Worm (Caenorhabditis elegans) whole organism, young adult: Measurements from ENCODE around the gene F46F5.10.
A peak's percentile ranks its signal among the peaks of the same experiment; 100 is the strongest.

ENCODE experiments used
- B0035.1 ChIP-seq: sonication (generic microtip); optimal IDR thresholded peaks from 2 replicates; lab custom pipeline; 2016; ENCODE audit warnings: missing genetic modification characterization, mild to moderate bottlenecking, missing compliant biosample characterization, missing genotype, missing genetic modification reagents
- B0261.1 ChIP-seq: sonication (generic microtip); optimal IDR thresholded peaks from 2 replicates; lab custom pipeline; 2016; ENCODE audit warnings: mild to moderate bottlenecking, missing genetic modification characterization, moderate library complexity, missing compliant biosample characterization
- B0336.3 ChIP-seq: fragments of 200-800 bp; sonication (Bioruptor generic); IDR thresholded peaks from 2 replicates; pipeline ENCODE4 v1.3.6; 2022; ENCODE audit warnings: missing genetic modification characterization, missing compliant biosample characterization
- D2030.7 ChIP-seq: fragments of 200-800 bp; sonication (Bioruptor generic); IDR thresholded peaks from 2 replicates; pipeline ENCODE4 v1.3.6; 2022; ENCODE audit warnings: missing genetic modification reagents, missing genetic modification characterization, missing compliant biosample characterization
- F22D6.2 ChIP-seq: sonication (generic microtip); optimal IDR thresholded peaks from 2 replicates; lab custom pipeline; 2016; ENCODE audit warnings: mild to moderate bottlenecking, missing genetic modification characterization, missing compliant biosample characterization
- F33H1.4 ChIP-seq: fragments of 200-800 bp; sonication (Bioruptor generic); IDR thresholded peaks from 2 replicates; pipeline ENCODE4 v1.3.6; 2022; ENCODE audit warnings: missing genetic modification reagents, missing genetic modification characterization, missing compliant biosample characterization
- F37B4.10 ChIP-seq: fragments of 200-800 bp; sonication (Bioruptor generic); IDR thresholded peaks from 2 replicates; pipeline ENCODE4 v1.3.6; 2022; ENCODE audit warnings: missing genetic modification characterization, missing compliant biosample characterization
- F39B2.1 ChIP-seq: fragments of 200-800 bp; sonication (Bioruptor generic); IDR thresholded peaks from 2 replicates; pipeline ENCODE4 v1.3.6; 2022; ENCODE audit warnings: missing genetic modification reagents, missing genetic modification characterization, missing compliant biosample characterization
- F49E8.2 ChIP-seq: sonication (generic microtip); optimal IDR thresholded peaks from 3 replicates; lab custom pipeline; 2017; ENCODE audit warnings: missing genetic modification characterization, mild to moderate bottlenecking, missing compliant biosample characterization, antibody characterized with exemption, moderate library complexity; ENCODE audit not compliant: insufficient read depth
- K12H6.12 ChIP-seq: fragments of 200-800 bp; sonication (Bioruptor generic); optimal IDR thresholded peaks from 2 replicates; lab custom pipeline; 2018; ENCODE audit warnings: mild to moderate bottlenecking, missing genetic modification characterization, missing compliant biosample characterization
- Y56A3A.18 ChIP-seq: fragments of 200-800 bp; sonication (Bioruptor generic); IDR thresholded peaks from 2 replicates; pipeline ENCODE4 v1.3.6; 2022; ENCODE audit warnings: missing genetic modification reagents, missing genetic modification characterization, missing compliant biosample characterization
- ama-1 ChIP-seq, 3 experiments: fragments of 150-350 bp in 1 of 3; sonication (generic microtip) in 2 of 3; optimal IDR thresholded peaks; 2 replicates each; lab custom pipeline; 2014 to 2018; ENCODE audit warnings: missing biosample characterization in 2 of 3, missing genetic modification characterization in 2 of 3, missing genetic modification reagents in 2 of 3
- aptf-3 ChIP-seq: fragments of 200-800 bp; sonication (Bioruptor generic); IDR thresholded peaks from 2 replicates; pipeline ENCODE4 v1.3.6; 2022; ENCODE audit warnings: missing genetic modification characterization, missing compliant biosample characterization
- atf-7 ChIP-seq: sonication (generic microtip); optimal IDR thresholded peaks from 2 replicates; lab custom pipeline; 2017; ENCODE audit warnings: mild to moderate bottlenecking, missing genetic modification characterization, missing compliant biosample characterization
- attf-3 ChIP-seq: fragments of 200-800 bp; sonication (Bioruptor generic); conservative IDR thresholded peaks from 2 replicates; pipeline ENCODE4 v1.3.6; 2022; ENCODE audit warnings: missing genetic modification reagents, missing genetic modification characterization, missing compliant biosample characterization
- ccch-3 ChIP-seq: fragments of 200-800 bp; sonication (Bioruptor generic); optimal IDR thresholded peaks from 2 replicates; lab custom pipeline; 2018; ENCODE audit warnings: mild to moderate bottlenecking, missing genetic modification characterization, missing compliant biosample characterization
- cebp-1 ChIP-seq, 2 experiments: fragments of 200-800 bp in 1 of 2; sonication (Bioruptor generic) in 1 of 2; sonication (generic microtip) in 1 of 2; IDR thresholded peaks in 1 of 2; optimal IDR thresholded peaks in 1 of 2; 2 replicates each; pipeline versions ENCODE4 v1.3.6 to Lab custom; 2017 to 2022; ENCODE audit warnings: missing compliant biosample characterization in 2 of 2, missing genetic modification characterization in 2 of 2, mild to moderate bottlenecking in 1 of 2, missing genetic modification reagents in 1 of 2, moderate library complexity in 1 of 2
- ceh-100 ChIP-seq: fragments of 200-800 bp; sonication (Bioruptor generic); IDR thresholded peaks from 2 replicates; pipeline ENCODE4 v1.3.6; 2022; ENCODE audit warnings: missing genetic modification reagents, missing genetic modification characterization, missing compliant biosample characterization
- ceh-79 ChIP-seq: sonication (generic microtip); optimal IDR thresholded peaks from 2 replicates; lab custom pipeline; 2017; ENCODE audit warnings: mild to moderate bottlenecking, missing genetic modification characterization, missing compliant biosample characterization
- dox-1 ChIP-seq: fragments of 200-800 bp; sonication (Bioruptor generic); IDR thresholded peaks from 2 replicates; pipeline ENCODE4 v1.3.6; 2022; ENCODE audit warnings: missing genetic modification reagents, missing genetic modification characterization, missing compliant biosample characterization
- dpff-1 ChIP-seq: sonication (generic microtip); optimal IDR thresholded peaks from 2 replicates; lab custom pipeline; 2017; ENCODE audit warnings: mild to moderate bottlenecking, missing genetic modification characterization, missing compliant biosample characterization
- efl-1 ChIP-seq: fragments of 150-350 bp; optimal IDR thresholded peaks from 2 replicates; lab custom pipeline; 2014; ENCODE audit warnings: missing biosample characterization, missing genetic modification reagents, missing genetic modification characterization
- egl-18 ChIP-seq: fragments of 200-800 bp; sonication (Bioruptor generic); IDR thresholded peaks from 2 replicates; pipeline ENCODE4 v1.3.6; 2022; ENCODE audit warnings: missing genetic modification reagents, missing genetic modification characterization, missing compliant biosample characterization
- egrh-3 ChIP-seq: fragments of 200-800 bp; sonication (Bioruptor generic); IDR thresholded peaks from 2 replicates; pipeline ENCODE4 v1.3.6; 2022; ENCODE audit warnings: missing genetic modification reagents, missing genetic modification characterization, missing compliant biosample characterization
- ets-4 ChIP-seq: fragments of 200-800 bp; sonication (Bioruptor generic); optimal IDR thresholded peaks from 2 replicates; lab custom pipeline; 2018; ENCODE audit warnings: mild to moderate bottlenecking, missing genetic modification characterization, missing compliant biosample characterization
- fkh-3 ChIP-seq: sonication (generic microtip); optimal IDR thresholded peaks from 2 replicates; lab custom pipeline; 2016; ENCODE audit warnings: mild to moderate bottlenecking, missing genetic modification characterization, missing compliant biosample characterization
- hlh-26 ChIP-seq: fragments of 200-800 bp; sonication (Bioruptor generic); conservative IDR thresholded peaks from 2 replicates; pipeline ENCODE4 v1.3.6; 2022; ENCODE audit warnings: missing genetic modification reagents, missing genetic modification characterization, missing compliant biosample characterization
- hmg-1.2 ChIP-seq: fragments of 200-800 bp; sonication (Bioruptor generic); IDR thresholded peaks from 2 replicates; pipeline ENCODE4 v1.3.6; 2022; ENCODE audit warnings: missing genetic modification reagents, missing genetic modification characterization, missing compliant biosample characterization
- lin-54 ChIP-seq: fragments of 200-800 bp; sonication (Bioruptor generic); optimal IDR thresholded peaks from 2 replicates; lab custom pipeline; 2018; ENCODE audit warnings: mild to moderate bottlenecking, missing genetic modification characterization, missing compliant biosample characterization
- madf-10 ChIP-seq: sonication (generic microtip); optimal IDR thresholded peaks from 2 replicates; lab custom pipeline; 2016; ENCODE audit warnings: mild to moderate bottlenecking, missing genetic modification characterization, missing compliant biosample characterization
- madf-3 ChIP-seq: fragments of 200-800 bp; sonication (Bioruptor generic); IDR thresholded peaks from 2 replicates; pipeline ENCODE4 v1.3.6; 2022; ENCODE audit warnings: missing genetic modification reagents, missing genetic modification characterization, missing compliant biosample characterization
- madf-8 ChIP-seq: fragments of 200-800 bp; sonication (Bioruptor generic); conservative IDR thresholded peaks from 2 replicates; pipeline ENCODE4 v1.3.6; 2022; ENCODE audit warnings: missing genetic modification reagents, missing genetic modification characterization, missing compliant biosample characterization
- mcd-1 ChIP-seq: fragments of 200-800 bp; sonication (Bioruptor generic); IDR thresholded peaks from 2 replicates; pipeline ENCODE4 v1.3.6; 2022; ENCODE audit warnings: missing genetic modification reagents, missing genetic modification characterization, missing compliant biosample characterization
- mel-28 ChIP-seq: sonication (generic microtip); optimal IDR thresholded peaks from 2 replicates; lab custom pipeline; 2016; ENCODE audit warnings: borderline replicate concordance, mild to moderate bottlenecking, missing genetic modification characterization, missing compliant biosample characterization
- nfya-2 ChIP-seq: fragments of 200-800 bp; sonication (Bioruptor generic); IDR thresholded peaks from 2 replicates; pipeline ENCODE4 v1.3.6; 2022; ENCODE audit warnings: missing genetic modification reagents, missing genetic modification characterization, missing compliant biosample characterization
- nfyb-1 ChIP-seq: fragments of 200-800 bp; sonication (Bioruptor generic); IDR thresholded peaks from 2 replicates; pipeline ENCODE4 v1.3.6; 2022; ENCODE audit warnings: missing genetic modification reagents, missing genetic modification characterization, missing compliant biosample characterization
- pha-4 ChIP-seq: fragments of 150-350 bp; sonication (generic microtip); optimal IDR thresholded peaks from 2 replicates; lab custom pipeline; 2014; ENCODE audit warnings: missing biosample characterization, missing genetic modification reagents, missing genetic modification characterization
- repo-1 ChIP-seq: sonication (generic microtip); optimal IDR thresholded peaks from 2 replicates; lab custom pipeline; 2017; ENCODE audit warnings: mild to moderate bottlenecking, missing genetic modification characterization, missing compliant biosample characterization
- snpc-3.4 ChIP-seq: sonication (generic microtip); optimal IDR thresholded peaks from 2 replicates; lab custom pipeline; 2017; ENCODE audit warnings: missing genetic modification characterization, mild to moderate bottlenecking, missing compliant biosample characterization, antibody characterized with exemption, moderate library complexity, missing genotype, missing genetic modification reagents
- tbp1 ChIP-seq: fragments of 200-800 bp; sonication (Bioruptor generic); optimal IDR thresholded peaks from 2 replicates; lab custom pipeline; 2018; ENCODE audit warnings: mild to moderate bottlenecking, missing genetic modification characterization, missing compliant biosample characterization
- unc-130 ChIP-seq: sonication (generic microtip); optimal IDR thresholded peaks from 2 replicates; lab custom pipeline; 2016; ENCODE audit warnings: missing genetic modification reagents, missing genetic modification characterization, missing compliant biosample characterization
- ztf-18 ChIP-seq: sonication (generic microtip); optimal IDR thresholded peaks from 2 replicates; lab custom pipeline; 2016; ENCODE audit warnings: missing genotype, mild to moderate bottlenecking, missing genetic modification characterization, missing compliant biosample characterization
- ztf-25 ChIP-seq: fragments of 200-800 bp; sonication (Bioruptor generic); IDR thresholded peaks from 2 replicates; pipeline ENCODE4 v1.3.6; 2022; ENCODE audit warnings: missing genetic modification reagents, missing genetic modification characterization, missing compliant biosample characterization
- ztf-28 ChIP-seq: fragments of 200-800 bp; sonication (Bioruptor generic); IDR thresholded peaks from 2 replicates; pipeline ENCODE4 v1.3.6; 2022; ENCODE audit warnings: missing genetic modification reagents, missing genetic modification characterization, missing compliant biosample characterization
- ztf-6 ChIP-seq: fragments of 200-800 bp; sonication (Bioruptor generic); IDR thresholded peaks from 2 replicates; pipeline ENCODE4 v1.3.6; 2022; ENCODE audit warnings: missing genetic modification reagents, missing genetic modification characterization, missing compliant biosample characterization

F46F5.10 gene

ce11 chrII:848519-848918, 24.9 kb downstream of the F46F5.10 start, which contains the start of the genes acdh-9 and F28A10.13 (continued):
- TF ChIP-seq egl-18 (GFP tag; lab: Robert Waterston, UW) (no peak), F22D6.2 (tag; lab: Kevin White, UChicago) (peak; percentile 65), mel-28 (no peak), F33H1.4 (GFP tag; lab: Robert Waterston, UW) (no peak), tbp1 (GFP tag; lab: Kevin White, UChicago) (peak; percentile 35), ama-1 (optimal IDR thresholded peaks at IDR 0.05; lab: Kevin White, UChicago) (peak; percentile 41), ama-1 (GFP tag; optimal IDR thresholded peaks at IDR 0.05; lab: Kevin White, UChicago) (no peak), Y56A3A.18 (GFP tag; lab: Robert Waterston, UW) (no peak), mcd-1 (GFP tag; lab: Robert Waterston, UW) (peak; percentile 41; the same call in 1 of the 2 replicates), hmg-1.2 (GFP tag; lab: Robert Waterston, UW) (peak; percentile 80; the same call in 1 of the 2 replicates), F39B2.1 (GFP tag; lab: Robert Waterston, UW) (no peak), atf-7 (tag; lab: Kevin White, UChicago) (no peak), D2030.7 (GFP tag; lab: Robert Waterston, UW) (no peak), ceh-100 (GFP tag; lab: Robert Waterston, UW) (no peak), B0261.1 (tag; lab: Kevin White, UChicago) (no peak), madf-10 (tag; lab: Kevin White, UChicago) (no peak), repo-1 (tag; lab: Kevin White, UChicago) (no peak), ztf-6 (GFP tag; lab: Robert Waterston, UW) (no peak), K12H6.12 (peak; percentile 23), madf-8 (no peak), nfyb-1 (0 out of 2 replicates have a peak, but pooled peaks have one; percentile 52), aptf-3 (GFP tag; lab: Robert Waterston, UW) (no peak), ztf-18 (tag; lab: Kevin White, UChicago) (no peak), ccch-3 (GFP tag; lab: Kevin White, UChicago) (no peak), hlh-26 (no peak), ets-4 (GFP tag; lab: Kevin White, UChicago) (no peak), egrh-3 (no peak), madf-3 (no peak), pha-4 (tag; lab: Kevin White, UChicago) (no peak), B0035.1 (tag; lab: Kevin White, UChicago) (no peak), B0336.3 (GFP tag; lab: Robert Waterston, UW) (peak; percentile 70), ztf-28 (GFP tag; lab: Robert Waterston, UW) (no peak), efl-1 (no peak), attf-3 (no peak), fkh-3 (tag; lab: Kevin White, UChicago) (no peak), ceh-79 (tag; lab: Kevin White, UChicago) (no peak), F37B4.10 (GFP tag; lab: Robert Waterston, UW) (no peak), dpff-1 (no peak), unc-130 (GFP tag; lab: Kevin White, UChicago) (no peak), F49E8.2 (tag; lab: Kevin White, UChicago) (no peak), snpc-3.4 (tag; lab: Kevin White, UChicago) (no peak), dox-1 (GFP tag; lab: Robert Waterston, UW) (no peak), cebp-1 (GFP tag; IDR thresholded peaks at IDR 0.05; lab: Robert Waterston, UW) (no peak), cebp-1 (tag; optimal IDR thresholded peaks at IDR 0.05; lab: Kevin White, UChicago) (peak; percentile 73), ztf-25 (GFP tag; lab: Robert Waterston, UW) (no peak), lin-54 (GFP tag; lab: Kevin White, UChicago) (peak; percentile 31), nfya-2 (GFP tag; lab: Robert Waterston, UW) (no peak)
